Fruit fly (Drosophila melanogaster): ENCODE results near the gene Brr2.

Brr2 gene

DNA sequence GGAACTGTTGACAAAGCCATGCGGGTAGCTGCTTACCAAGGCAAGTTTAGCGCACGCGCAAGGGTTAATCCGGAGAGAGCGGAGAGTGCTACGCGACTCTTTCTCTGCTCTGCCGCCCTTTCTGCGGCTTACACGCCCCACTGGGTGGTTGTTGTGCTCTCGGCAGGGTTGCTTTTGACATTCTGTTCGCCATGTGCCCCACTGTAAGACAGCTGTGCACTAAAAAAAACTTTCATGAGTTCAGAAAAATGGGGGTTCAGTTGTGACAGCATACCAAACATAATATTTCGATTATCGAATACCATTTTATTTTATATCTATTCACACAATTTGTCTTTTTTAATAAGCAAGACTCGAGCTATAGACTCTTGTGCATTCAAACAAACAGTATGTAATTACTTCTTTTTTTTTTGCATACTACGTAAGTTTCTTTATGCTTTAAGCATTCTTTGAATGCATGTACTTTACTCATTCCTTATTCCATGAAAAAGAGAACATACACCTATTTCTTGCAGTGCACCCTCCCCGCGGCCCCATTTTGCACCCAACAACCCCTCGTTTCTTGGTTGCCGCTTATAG lies 46.5 kb downstream of the Brr2 start (continued):
- no peak for TF ChIP-seq mld (GFP tag; IDR thresholded peaks at IDR 0.05; ENCODE audit: partially characterized antibody)
- no peak for TF ChIP-seq HmgZ (tag; optimal IDR thresholded peaks at IDR 0.05)
- no peak for TF ChIP-seq CG1603 (tag; optimal IDR thresholded peaks at IDR 0.05)
- TF ChIP-seq Dad (GFP tag; optimal IDR thresholded peaks at IDR 0.05) = no peak
- TF ChIP-seq Spps (tag; optimal IDR thresholded peaks at IDR 0.05) = no peak
- no peak for TF ChIP-seq MTF-1 (GFP tag; optimal IDR thresholded peaks at IDR 0.05; ENCODE audit: borderline replicate concordance)
- no peak for TF ChIP-seq NFAT (GFP tag; IDR thresholded peaks at IDR 0.05)
- TF ChIP-seq sug (tag; optimal IDR thresholded peaks at IDR 0.05) = peak; percentile 39
- TF ChIP-seq danr (GFP tag; IDR thresholded peaks at IDR 0.05) = no peak
- no peak for TF ChIP-seq gcm (GFP tag; optimal IDR thresholded peaks at IDR 0.05)
- TF ChIP-seq CG2889 (GFP tag; IDR thresholded peaks at IDR 0.05) = no peak
- TF ChIP-seq CG1792 (GFP tag; optimal IDR thresholded peaks at IDR 0.05) = no peak
- peak; percentile 25 for TF ChIP-seq Bdp1 (GFP tag; optimal IDR thresholded peaks at IDR 0.05)
- TF ChIP-seq CG18619 (GFP tag; optimal IDR thresholded peaks at IDR 0.05) = peak; percentile 54
- peak; percentile 41 for TF ChIP-seq CG1233 (GFP tag; optimal IDR thresholded peaks at IDR 0.05)
- no peak for TF ChIP-seq sima (GFP tag; optimal IDR thresholded peaks at IDR 0.05)
- TF ChIP-seq CG17829 (tag; optimal IDR thresholded peaks at IDR 0.05) = no peak
- no peak for TF ChIP-seq peb (GFP tag; IDR thresholded peaks at IDR 0.05)
- peak; percentile 74 for TF ChIP-seq gem (tag; optimal IDR thresholded peaks at IDR 0.05)
- TF ChIP-seq CG1647 (GFP tag; optimal IDR thresholded peaks at IDR 0.05) = no peak
- TF ChIP-seq Bgb (GFP tag; IDR thresholded peaks at IDR 0.05; ENCODE audit: partially characterized antibody) = no peak
- TF ChIP-seq CG14667 (GFP tag; IDR thresholded peaks at IDR 0.05) = no peak
- TF ChIP-seq ro (GFP tag; IDR thresholded peaks at IDR 0.05) = no peak
- peak; percentile 2 for TF ChIP-seq lilli (GFP tag; optimal IDR thresholded peaks at IDR 0.05)
- peak; percentile 10 for TF ChIP-seq Atf3 (GFP tag; optimal IDR thresholded peaks at IDR 0.05)
- no peak for TF ChIP-seq CG11723 (GFP tag; optimal IDR thresholded peaks at IDR 0.05)
- no peak for TF ChIP-seq CG34422 (GFP tag; IDR thresholded peaks at IDR 0.05)
- no peak for TF ChIP-seq Myb (GFP tag; optimal IDR thresholded peaks at IDR 0.05)
- no peak for TF ChIP-seq CG4730 (GFP tag; IDR thresholded peaks at IDR 0.05)
- no peak for TF ChIP-seq Max (GFP tag; optimal IDR thresholded peaks at IDR 0.05)
- no peak for TF ChIP-seq Elba2 (GFP tag; optimal IDR thresholded peaks at IDR 0.05)
- peak; percentile 0 for TF ChIP-seq Jarid2 (GFP tag; optimal IDR thresholded peaks at IDR 0.05)
- peak; percentile 47 for TF ChIP-seq CG13775 (GFP tag; optimal IDR thresholded peaks at IDR 0.05)
- peak in 1 of 2 experiments; percentile 40 for TF ChIP-seq Pdp1 (GFP tag; optimal IDR thresholded peaks at IDR 0.05)
- TF ChIP-seq CG13287 (GFP tag; IDR thresholded peaks at IDR 0.05; ENCODE audit: partially characterized antibody) = no peak
- TF ChIP-seq CG8281 (tag; optimal IDR thresholded peaks at IDR 0.05) = peak; percentile 8
- TF ChIP-seq pan (optimal IDR thresholded peaks at IDR 0.05) = no peak
- TF ChIP-seq pan (GFP tag; optimal IDR thresholded peaks at IDR 0.05 in 1 of 2, IDR thresholded peaks at IDR 0.05 in 1 of 2) = peak in 1 of 2 experiments; percentile 21
- no peak for TF ChIP-seq chinmo (GFP tag; IDR thresholded peaks at IDR 0.05; ENCODE audit: partially characterized antibody)
- no peak for TF ChIP-seq ash1 (GFP tag; optimal IDR thresholded peaks at IDR 0.05)
- TF ChIP-seq klu (GFP tag; IDR thresholded peaks at IDR 0.05) = no peak
- no peak for TF ChIP-seq gro (GFP tag; optimal IDR thresholded peaks at IDR 0.05)
- TF ChIP-seq HLH4C (GFP tag; IDR thresholded peaks at IDR 0.05; ENCODE audit: partially characterized antibody) = no peak
- TF ChIP-seq CG6654 (GFP tag; optimal IDR thresholded peaks at IDR 0.05) = no peak
- peak; percentile 70 for TF ChIP-seq CG34376 (GFP tag; optimal IDR thresholded peaks at IDR 0.05)
- peak in 1 of 2 experiments; percentile 24 for TF ChIP-seq chif (GFP tag; optimal IDR thresholded peaks at IDR 0.05)
- no peak for TF ChIP-seq dati (GFP tag; IDR thresholded peaks at IDR 0.05)
- no peak for TF ChIP-seq gt (GFP tag; IDR thresholded peaks at IDR 0.05)
- no peak for TF ChIP-seq CG3995 (GFP tag; optimal IDR thresholded peaks at IDR 0.05)
- TF ChIP-seq Ravus (GFP tag; IDR thresholded peaks at IDR 0.05) = no peak
- no peak for TF ChIP-seq crc (GFP tag; optimal IDR thresholded peaks at IDR 0.05)
